Worm (Caenorhabditis elegans): ENCODE data around the gene Y50E8A.1.

ce11 chrV:14686231-14687105 lies 40.2 kb upstream of the Y50E8A.1 start:
- TF ChIP-seq mep-1 (tag; optimal IDR thresholded peaks at IDR 0.05) (no peak), nhr-28 (tag; optimal IDR thresholded peaks at IDR 0.05) (no peak), flh-1 (GFP tag; optimal IDR thresholded peaks at IDR 0.05) (no peak), unc-62 (GFP tag; optimal IDR thresholded peaks at IDR 0.05) (no peak), lin-13 (tag; optimal IDR thresholded peaks at IDR 0.05) (no peak), snpc-4 (tag; optimal IDR thresholded peaks at IDR 0.05) (no peak), nhr-2 (tag; optimal IDR thresholded peaks at IDR 0.05) (no peak), sem-2 (GFP tag; optimal IDR thresholded peaks at IDR 0.05) (no peak), elt-3 (tag; optimal IDR thresholded peaks at IDR 0.05) (no peak), lsy-2 (tag; optimal IDR thresholded peaks at IDR 0.05) (no peak), ztf-11 (tag; optimal IDR thresholded peaks at IDR 0.05) (no peak), M03D4.4 (tag; optimal IDR thresholded peaks at IDR 0.05) (no peak), tbx-8 (GFP tag; optimal IDR thresholded peaks at IDR 0.05) (no peak), lin-32 (GFP tag; optimal IDR thresholded peaks at IDR 0.05) (no peak)
